Worm (Caenorhabditis elegans) whole organism, L4 larva: ENCODE measurements around the gene C02F5.13.

Experiments used
- F49E8.2 ChIP-seq: sonication (generic microtip); optimal IDR thresholded peaks from 2 replicates; lab custom pipeline; 2016; ENCODE audit warnings: missing compliant biosample characterization, mild to moderate bottlenecking, missing genetic modification characterization, borderline replicate concordance
- Y105C5A.15 ChIP-seq: fragments of 200-800 bp; sonication (Bioruptor generic); IDR thresholded peaks from 2 replicates; pipeline ENCODE4 v1.3.6; 2022; ENCODE audit warnings: missing genetic modification characterization, missing compliant biosample characterization
- daf-12 ChIP-seq: fragments of 150-350 bp; optimal IDR thresholded peaks from 2 replicates; lab custom pipeline; 2014; ENCODE audit warnings: missing biosample characterization, missing genetic modification reagents, missing genetic modification characterization
- dmd-9 ChIP-seq: fragments of 200-800 bp; sonication (Bioruptor generic); IDR thresholded peaks from 2 replicates; pipeline ENCODE4 v1.3.6; 2022; ENCODE audit warnings: missing genetic modification reagents, missing genetic modification characterization, missing compliant biosample characterization
- lin-13 ChIP-seq: fragments of 150-350 bp; optimal IDR thresholded peaks from 2 replicates; lab custom pipeline; 2014; ENCODE audit warnings: missing biosample characterization, missing genetic modification reagents, missing genetic modification characterization
- nhr-6 ChIP-seq: fragments of 150-350 bp; optimal IDR thresholded peaks from 2 replicates; lab custom pipeline; 2014; ENCODE audit warnings: missing biosample characterization, missing genetic modification characterization
- saeg-2 ChIP-seq: fragments of 200-800 bp; sonication (Bioruptor generic); IDR thresholded peaks from 2 replicates; pipeline ENCODE4 v1.3.6; 2022; ENCODE audit warnings: missing genetic modification reagents, missing genetic modification characterization, missing compliant biosample characterization
- unc-62 ChIP-seq, 3 experiments: fragments of 150-350 bp in 1 of 3; sonication (generic microtip); optimal IDR thresholded peaks in 2 of 3; peaks in 1 of 3; 1 replicate in 1 of 3; 2 replicates in 2 of 3; lab custom pipeline; 2014 to 2017; ENCODE audit warnings: missing biosample characterization in 3 of 3, missing genetic modification characterization in 3 of 3, missing genetic modification reagents in 3 of 3, missing genotype in 1 of 3
- zag-1 ChIP-seq: fragments of 150-350 bp; optimal IDR thresholded peaks from 2 replicates; lab custom pipeline; 2014; ENCODE audit warnings: missing biosample characterization, missing genetic modification characterization

DNA sequence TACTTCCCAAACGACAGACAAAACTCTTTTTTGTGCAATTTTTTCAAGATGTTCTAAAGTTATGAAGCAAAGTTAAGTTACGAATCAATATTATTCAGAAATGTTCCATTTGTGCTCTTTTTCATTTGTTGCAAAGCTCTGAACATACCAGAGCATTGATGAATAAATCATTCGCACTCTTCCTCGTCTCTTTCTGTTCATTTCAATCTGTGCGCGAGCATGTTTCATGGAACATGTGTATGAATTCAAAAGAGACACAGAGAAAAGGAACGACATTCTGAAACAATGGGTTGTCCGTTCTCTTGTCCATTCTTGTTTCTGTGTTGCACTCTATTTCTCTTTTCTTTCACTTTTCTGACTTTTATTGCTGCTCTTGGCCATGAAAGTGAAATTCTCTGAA is 33.2 kb downstream of the C02F5.13 start:
- TF ChIP-seq saeg-2 (no peak), F49E8.2 (tag; lab: Kevin White, UChicago) (no peak), lin-13 (no peak), zag-1 (tag; lab: Kevin White, UChicago) (no peak), Y105C5A.15 (no peak), dmd-9 (GFP tag; lab: Robert Waterston, UW) (no peak), daf-12 (tag; lab: Kevin White, UChicago) (no peak), unc-62 (GFP tag; optimal IDR thresholded peaks at IDR 0.05 in 1 of 2; lab: Kevin White, UChicago) (peak in 1 of 2 experiments; percentile 94), unc-62 (tag; optimal IDR thresholded peaks at IDR 0.05; lab: Kevin White, UChicago) (no peak), nhr-6 (tag; lab: Kevin White, UChicago) (no peak)
